Worm (Caenorhabditis elegans) whole organism, L1 larva: ENCODE results near the gene srd-32.

Experiments
- C16A3.4 ChIP-seq: fragments of 150-350 bp; optimal IDR thresholded peaks from 2 replicates; lab custom pipeline; 2014; ENCODE audit warnings: missing biosample characterization, missing genetic modification characterization
- F16B12.6 ChIP-seq: fragments of 150-350 bp; optimal IDR thresholded peaks from 2 replicates; lab custom pipeline; 2014; ENCODE audit warnings: missing biosample characterization, missing genetic modification characterization
- aha-1 ChIP-seq: fragments of 150-350 bp; optimal IDR thresholded peaks from 2 replicates; lab custom pipeline; 2014; ENCODE audit warnings: missing biosample characterization, missing genetic modification characterization
- alr-1 ChIP-seq: fragments of 200-800 bp; sonication (Bioruptor generic); optimal IDR thresholded peaks from 2 replicates; lab custom pipeline; 2018; ENCODE audit warnings: borderline replicate concordance, mild to moderate bottlenecking, missing genetic modification characterization, missing compliant biosample characterization
- aly-2 ChIP-seq: fragments of 150-350 bp; optimal IDR thresholded peaks from 2 replicates; lab custom pipeline; 2014; ENCODE audit warnings: missing biosample characterization, missing genetic modification characterization
- ama-1 ChIP-seq: fragments of 150-350 bp; optimal IDR thresholded peaks from 2 replicates; lab custom pipeline; 2014
- ceh-63 ChIP-seq: fragments of 200-800 bp; sonication (Bioruptor generic); optimal IDR thresholded peaks from 2 replicates; lab custom pipeline; 2018; ENCODE audit warnings: mild to moderate bottlenecking, missing genetic modification characterization, missing compliant biosample characterization
- ceh-8 ChIP-seq: fragments of 200-800 bp; sonication (Bioruptor generic); optimal IDR thresholded peaks from 2 replicates; lab custom pipeline; 2018; ENCODE audit warnings: mild to moderate bottlenecking, missing genetic modification characterization, moderate library complexity, missing compliant biosample characterization
- ceh-90 ChIP-seq: sonication (generic microtip); optimal IDR thresholded peaks from 2 replicates; lab custom pipeline; 2016; ENCODE audit warnings: missing genetic modification characterization, missing compliant biosample characterization
- ces-1 ChIP-seq: fragments of 150-350 bp; optimal IDR thresholded peaks from 2 replicates; lab custom pipeline; 2014; ENCODE audit warnings: missing biosample characterization, missing genetic modification reagents, missing genetic modification characterization
- efl-1 ChIP-seq, 4 experiments: fragments of 150-350 bp; optimal IDR thresholded peaks in 3 of 4; peaks in 1 of 4; 1 replicate in 1 of 4; 2 replicates in 3 of 4; lab custom pipeline; 2014; ENCODE audit warnings: missing biosample characterization in 2 of 4, missing genetic modification characterization in 2 of 4, missing genetic modification reagents in 2 of 4
- egl-13 ChIP-seq: sonication (generic microtip); optimal IDR thresholded peaks from 2 replicates; lab custom pipeline; 2016; ENCODE audit warnings: missing genotype, missing genetic modification reagents, missing genetic modification characterization, missing compliant biosample characterization
- elt-3 ChIP-seq, 6 experiments: fragments of 150-350 bp in 1 of 6; sonication (generic microtip); optimal IDR thresholded peaks; 2 replicates each; lab custom pipeline; 2017 to 2018; ENCODE audit warnings: missing biosample characterization in 6 of 6, missing genetic modification characterization in 6 of 6, inconsistent platforms in 1 of 6
- ets-5 ChIP-seq: fragments of 200-800 bp; sonication (Bioruptor generic); IDR thresholded peaks from 2 replicates; pipeline ENCODE4 v1.3.6; 2022; ENCODE audit warnings: missing genetic modification characterization, missing compliant biosample characterization
- fos-1 ChIP-seq: fragments of 150-350 bp; optimal IDR thresholded peaks from 2 replicates; lab custom pipeline; 2014; ENCODE audit warnings: missing biosample characterization, missing genetic modification characterization
- grh-1 ChIP-seq: fragments of 200-800 bp; sonication (Bioruptor generic); IDR thresholded peaks from 2 replicates; pipeline ENCODE4 v1.3.6; 2022; ENCODE audit warnings: missing genetic modification reagents, missing genetic modification characterization, missing compliant biosample characterization
- hlh-4 ChIP-seq: sonication (generic microtip); optimal IDR thresholded peaks from 2 replicates; lab custom pipeline; 2016; ENCODE audit warnings: mild to moderate bottlenecking, missing genetic modification characterization, missing compliant biosample characterization
- hpl-2 ChIP-seq: fragments of 150-350 bp; optimal IDR thresholded peaks from 2 replicates; lab custom pipeline; 2014; ENCODE audit warnings: missing biosample characterization, missing genetic modification reagents, missing genetic modification characterization
- irx-1 ChIP-seq: sonication (generic microtip); optimal IDR thresholded peaks from 2 replicates; lab custom pipeline; 2016; ENCODE audit warnings: missing genetic modification characterization, missing compliant biosample characterization
- jun-1 ChIP-seq: fragments of 150-350 bp; optimal IDR thresholded peaks from 2 replicates; lab custom pipeline; 2014; ENCODE audit warnings: missing biosample characterization, missing genetic modification reagents, missing genetic modification characterization
- lin-13 ChIP-seq: fragments of 150-350 bp; optimal IDR thresholded peaks from 2 replicates; lab custom pipeline; 2014; ENCODE audit warnings: missing biosample characterization, missing genetic modification reagents, missing genetic modification characterization
- lin-14 ChIP-seq: fragments of 200-800 bp; sonication (Bioruptor generic); optimal IDR thresholded peaks from 2 replicates; lab custom pipeline; 2018; ENCODE audit warnings: mild to moderate bottlenecking, missing genetic modification characterization, moderate library complexity, missing compliant biosample characterization
- lin-39 ChIP-seq: fragments of 150-350 bp; optimal IDR thresholded peaks from 2 replicates; lab custom pipeline; 2014; ENCODE audit warnings: missing biosample characterization, missing genetic modification reagents, missing genetic modification characterization
- mef-2 ChIP-seq: fragments of 150-350 bp; optimal IDR thresholded peaks from 2 replicates; lab custom pipeline; 2014; ENCODE audit warnings: missing biosample characterization, missing genetic modification characterization
- nhr-12 ChIP-seq: sonication (generic microtip); optimal IDR thresholded peaks from 2 replicates; lab custom pipeline; 2017; ENCODE audit warnings: missing biosample characterization, missing genetic modification characterization
- nhr-19 ChIP-seq: fragments of 200-800 bp; sonication (Bioruptor generic); conservative IDR thresholded peaks from 2 replicates; pipeline ENCODE4 v1.3.6; 2022; ENCODE audit warnings: missing genetic modification characterization, missing compliant biosample characterization
- nhr-20 ChIP-seq: sonication (generic microtip); optimal IDR thresholded peaks from 2 replicates; lab custom pipeline; 2016; ENCODE audit warnings: mild to moderate bottlenecking, missing genetic modification characterization, missing compliant biosample characterization
- nhr-28 ChIP-seq: fragments of 150-350 bp; optimal IDR thresholded peaks from 2 replicates; lab custom pipeline; 2014; ENCODE audit warnings: missing biosample characterization, missing genetic modification characterization
- nhr-71 ChIP-seq: sonication (generic microtip); optimal IDR thresholded peaks from 2 replicates; lab custom pipeline; 2016; ENCODE audit warnings: mild to moderate bottlenecking, missing genetic modification characterization, moderate library complexity, missing compliant biosample characterization
- nhr-84 ChIP-seq: sonication (generic microtip); optimal IDR thresholded peaks from 2 replicates; lab custom pipeline; 2017; ENCODE audit warnings: missing biosample characterization, missing genetic modification characterization
- nhr-85 ChIP-seq: sonication (generic microtip); peaks from one replicate; lab custom pipeline; 2016; ENCODE audit warnings: missing genetic modification characterization, inconsistent platforms, missing compliant biosample characterization
- nhr-90 ChIP-seq: sonication (generic microtip); optimal IDR thresholded peaks from 2 replicates; lab custom pipeline; 2016; ENCODE audit warnings: mild to moderate bottlenecking, missing genetic modification characterization, missing compliant biosample characterization; ENCODE audit not compliant: poor library complexity
- pag-3 ChIP-seq: sonication (generic microtip); optimal IDR thresholded peaks from 2 replicates; lab custom pipeline; 2017; ENCODE audit warnings: missing genetic modification characterization, mild to moderate bottlenecking, missing compliant biosample characterization, antibody characterized with exemption, borderline replicate concordance; ENCODE audit not compliant: insufficient read depth
- rnt-1 ChIP-seq: sonication (generic microtip); optimal IDR thresholded peaks from 2 replicates; lab custom pipeline; 2016; ENCODE audit warnings: mild to moderate bottlenecking, missing genetic modification characterization, moderate library complexity, missing compliant biosample characterization
- skn-1 ChIP-seq: fragments of 150-350 bp; optimal IDR thresholded peaks from 2 replicates; lab custom pipeline; 2014; ENCODE audit warnings: missing biosample characterization, missing genetic modification characterization
- snpc-4 ChIP-seq: fragments of 150-350 bp; optimal IDR thresholded peaks from 2 replicates; lab custom pipeline; 2014; ENCODE audit warnings: missing biosample characterization, missing genetic modification characterization
- snu-23 ChIP-seq: sonication (generic microtip); optimal IDR thresholded peaks from 2 replicates; lab custom pipeline; 2016; ENCODE audit warnings: missing genetic modification characterization, missing compliant biosample characterization
- sox-4 ChIP-seq: sonication (generic microtip); optimal IDR thresholded peaks from 2 replicates; lab custom pipeline; 2016; ENCODE audit warnings: missing genetic modification characterization, missing compliant biosample characterization
- sptf-1 ChIP-seq: fragments of 150-350 bp; optimal IDR thresholded peaks from 2 replicates; lab custom pipeline; 2014; ENCODE audit warnings: missing biosample characterization, missing genetic modification characterization
- swsn-7 ChIP-seq: sonication (generic microtip); optimal IDR thresholded peaks from 2 replicates; lab custom pipeline; 2016; ENCODE audit warnings: missing genetic modification characterization, missing compliant biosample characterization
- tbx-2 ChIP-seq: sonication (generic microtip); optimal IDR thresholded peaks from 2 replicates; lab custom pipeline; 2016; ENCODE audit warnings: missing genetic modification characterization, missing compliant biosample characterization
- unc-130 ChIP-seq: fragments of 150-350 bp; optimal IDR thresholded peaks from 2 replicates; lab custom pipeline; 2017; ENCODE audit warnings: missing biosample characterization, missing genetic modification characterization, inconsistent platforms
- unc-30 ChIP-seq: sonication (generic microtip); optimal IDR thresholded peaks from 2 replicates; lab custom pipeline; 2017; ENCODE audit warnings: missing biosample characterization, missing genetic modification characterization
- unc-86 ChIP-seq: sonication (generic microtip); optimal IDR thresholded peaks from 2 replicates; lab custom pipeline; 2016; ENCODE audit warnings: missing genetic modification characterization, missing compliant biosample characterization
- unc-98 ChIP-seq: fragments of 200-800 bp; sonication (Bioruptor generic); IDR thresholded peaks from 2 replicates; pipeline ENCODE4 v1.3.6; 2022; ENCODE audit warnings: missing genetic modification characterization, missing compliant biosample characterization
- zag-1 ChIP-seq: fragments of 150-350 bp; optimal IDR thresholded peaks from 2 replicates; lab custom pipeline; 2014; ENCODE audit warnings: missing biosample characterization, missing genetic modification characterization
- ztf-11 ChIP-seq, 2 experiments: sonication (generic microtip); optimal IDR thresholded peaks; 2 replicates each; lab custom pipeline; 2016 to 2017; ENCODE audit warnings: missing genetic modification characterization in 2 of 2, missing biosample characterization in 1 of 2, missing compliant biosample characterization in 1 of 2
- ztf-4 ChIP-seq: fragments of 150-350 bp; optimal IDR thresholded peaks from 2 replicates; lab custom pipeline; 2014; ENCODE audit warnings: missing biosample characterization, missing genetic modification characterization

srd-32 gene

ce11 chrV:4903696-4904095 lies 38.2 kb downstream of the srd-32 start, which contains the start of gene ugt-8:
Gene ugt-8, plus strand, starts transcription at chrV:4903930.
- TF ChIP-seq egl-13 (tag; lab: Kevin White, UChicago) (no peak), ces-1 (GFP tag; lab: Kevin White, UChicago) (no peak), zag-1 (tag; lab: Kevin White, UChicago) (no peak), efl-1 (optimal IDR thresholded peaks at IDR 0.05; lab: Kevin White, UChicago) (no peak), efl-1 (GFP tag; optimal IDR thresholded peaks at IDR 0.05 in 1 of 2; lab: Kevin White, UChicago) (peak in 1 of 2 experiments; percentile 53), lin-39 (no peak), rnt-1 (no peak), ceh-8 (GFP tag; lab: Kevin White, UChicago) (no peak), unc-98 (no peak), C16A3.4 (tag; lab: Kevin White, UChicago) (no peak), F16B12.6 (no peak), mef-2 (no peak), jun-1 (no peak), lin-13 (GFP tag; lab: Kevin White, UChicago) (no peak), ets-5 (GFP tag; lab: Robert Waterston, UW) (no peak), nhr-20 (tag; lab: Kevin White, UChicago) (peak; percentile 41), aha-1 (tag; lab: Kevin White, UChicago) (no peak), snu-23 (GFP tag; lab: Kevin White, UChicago) (peak; percentile 12), ceh-63 (no peak), sptf-1 (no peak), nhr-84 (tag; lab: Kevin White, UChicago) (no peak), swsn-7 (tag; lab: Kevin White, UChicago) (no peak), ceh-90 (tag; lab: Kevin White, UChicago) (no peak)

ce11 chrV:4905953-4906352 lies 40.5 kb downstream of the srd-32 start, which contains the start of gene ugt-14:
Gene ugt-14, plus strand, starts transcription at chrV:4906253.
- TF ChIP-seq unc-86 (tag; lab: Kevin White, UChicago) = no peak
- TF ChIP-seq ama-1 (lab: Kevin White, UChicago) = no peak
- no peak for TF ChIP-seq ces-1 (GFP tag; lab: Kevin White, UChicago)
- no peak for TF ChIP-seq grh-1 (GFP tag; lab: Robert Waterston, UW)
- TF ChIP-seq snpc-4 (tag; lab: Kevin White, UChicago) = no peak
- no peak for TF ChIP-seq ets-5 (GFP tag; lab: Robert Waterston, UW)
- no peak for TF ChIP-seq fos-1
- no peak for TF ChIP-seq hlh-4 (tag; lab: Kevin White, UChicago)

- TF ChIP-seq nhr-71 (peak; percentile 66), ztf-11 (tag; optimal IDR thresholded peaks at IDR 0.05; lab: Kevin White, UChicago) (no peak), mef-2 (no peak), lin-14 (GFP tag; lab: Kevin White, UChicago) (peak; percentile 41), C16A3.4 (tag; lab: Kevin White, UChicago) (no peak), snu-23 (GFP tag; lab: Kevin White, UChicago) (peak; percentile 48), irx-1 (tag; lab: Kevin White, UChicago) (no peak), unc-130 (no peak), elt-3 (tag; optimal IDR thresholded peaks at IDR 0.05; lab: Kevin White, UChicago) (peak in 4 of 6 experiments; percentile 30 to 69 (median 49)), hpl-2 (GFP tag; lab: Kevin White, UChicago) (no peak), nhr-84 (tag; lab: Kevin White, UChicago) (no peak), skn-1 (peak; percentile 52), pag-3 (no peak), unc-86 (tag; lab: Kevin White, UChicago) (no peak), rnt-1 (no peak), nhr-90 (tag; lab: Kevin White, UChicago) (peak; percentile 35), ces-1 (GFP tag; lab: Kevin White, UChicago) (no peak), nhr-85 (tag; lab: Kevin White, UChicago) (peak; percentile 90), ztf-4 (tag; lab: Kevin White, UChicago) (no peak), nhr-20 (tag; lab: Kevin White, UChicago) (peak; percentile 86), tbx-2 (tag; lab: Kevin White, UChicago) (peak; percentile 67), sox-4 (tag; lab: Kevin White, UChicago) (no peak), unc-30 (tag; lab: Kevin White, UChicago) (no peak), nhr-19 (GFP tag; lab: Robert Waterston, UW) (no peak), alr-1 (tag; lab: Kevin White, UChicago) (no peak), nhr-28 (tag; lab: Kevin White, UChicago) (peak; percentile 23), nhr-12 (tag; lab: Kevin White, UChicago) (no peak), efl-1 (optimal IDR thresholded peaks at IDR 0.05; lab: Kevin White, UChicago) (no peak), efl-1 (GFP tag; optimal IDR thresholded peaks at IDR 0.05 in 1 of 2; lab: Kevin White, UChicago) (no peak), aha-1 (tag; lab: Kevin White, UChicago) (no peak), aly-2 (tag; lab: Kevin White, UChicago) (no peak)
These were observed 43.1 kb downstream of the srd-32 start, which contains the start of gene ugt-13 for ce11 chrV:4908591-4908990. Gene ugt-13, plus strand, starts transcription at chrV:4908884.
